Worm (Caenorhabditis elegans): Measurements from ENCODE around the gene clec-79.

Gene clec-79

DNA sequence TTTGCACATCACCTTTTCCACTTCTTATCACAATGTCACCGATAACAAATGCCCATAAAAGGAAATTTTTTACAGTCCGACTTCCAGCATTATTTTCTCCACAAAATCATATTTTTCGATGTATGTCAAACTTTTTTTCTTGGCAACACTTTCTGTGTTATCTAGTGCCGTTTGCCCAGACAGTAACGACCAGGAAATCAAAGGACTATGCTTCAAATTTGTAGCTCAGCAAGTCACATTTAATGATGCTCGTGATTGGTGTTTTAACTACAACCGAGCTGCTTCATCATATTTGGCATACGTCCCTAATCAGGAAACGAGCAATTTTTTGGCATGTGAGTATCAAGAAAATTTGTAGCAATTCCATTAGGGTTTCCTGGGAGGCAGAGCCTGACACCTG lies 9.7 kb upstream of the clec-79 start:
- TF ChIP-seq unc-39 (tag; optimal IDR thresholded peaks at IDR 0.05) (no peak), fos-1 (tag; optimal IDR thresholded peaks at IDR 0.05) (no peak), hmg-11 (tag; optimal IDR thresholded peaks at IDR 0.05) (no peak), elt-2 (tag; optimal IDR thresholded peaks at IDR 0.05) (peak; percentile 72), daf-12 (tag; optimal IDR thresholded peaks at IDR 0.05) (no peak), fkh-2 (tag; optimal IDR thresholded peaks at IDR 0.05) (no peak)

ce11 chrIV:3965013-3965412 lies 8.1 kb upstream of the clec-79 start, which contains the start of gene clec-76:
TSS of gene clec-76 (plus strand) at chrIV:3965246.
- TF ChIP-seq nhr-76 (tag; optimal IDR thresholded peaks at IDR 0.05) (no peak), pqm-1 (tag; optimal IDR thresholded peaks at IDR 0.05) (peak; percentile 25), elt-2 (tag; optimal IDR thresholded peaks at IDR 0.05) (peak; percentile 63)

ce11 chrIV:3977965-3978523 lies 4.9 kb downstream of the clec-79 start, which contains the start of gene srh-220:
TSS of gene srh-220 (minus strand) at chrIV:3978015.
- TF ChIP-seq hmg-11 (tag; optimal IDR thresholded peaks at IDR 0.05) (no peak), fkh-2 (tag; optimal IDR thresholded peaks at IDR 0.05) (no peak), tbx-2 (tag; optimal IDR thresholded peaks at IDR 0.05) (no peak), nfya-1 (tag; optimal IDR thresholded peaks at IDR 0.05; ENCODE audit: insufficient read depth) (no peak), fos-1 (tag; optimal IDR thresholded peaks at IDR 0.05) (no peak)

DNA sequence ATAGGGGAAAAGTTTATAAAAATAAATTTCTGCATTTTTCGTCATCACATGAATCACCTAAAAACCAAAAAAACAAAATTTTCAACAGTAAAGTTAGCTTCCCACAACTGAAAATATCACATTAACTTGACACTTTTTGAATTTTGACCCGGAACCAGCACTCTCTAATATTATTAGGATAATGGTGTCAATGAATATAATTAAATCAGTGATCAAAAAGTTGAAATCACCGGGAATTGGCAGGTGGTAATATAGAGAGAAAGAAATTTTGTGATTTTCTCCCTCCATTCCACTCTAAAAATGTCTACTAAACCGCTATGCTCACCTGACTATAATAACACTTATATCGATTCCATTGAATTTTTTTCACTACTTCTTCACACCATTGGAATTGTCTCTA lies 6.4 kb downstream of the clec-79 start, which contains the start of gene srh-222:
srh-222 (plus strand) TSS at position 301 of the 400 bp plus-strand sequence.
- TF ChIP-seq nhr-67 (tag; optimal IDR thresholded peaks at IDR 0.05) (no peak), ceh-28 (tag; optimal IDR thresholded peaks at IDR 0.05) (no peak), ZK546.5 (tag; optimal IDR thresholded peaks at IDR 0.05) (no peak), elt-3 (tag; optimal IDR thresholded peaks at IDR 0.05) (no peak), egl-5 (tag; optimal IDR thresholded peaks at IDR 0.05) (no peak), ceh-16 (tag; optimal IDR thresholded peaks at IDR 0.05) (no peak), pqm-1 (tag; optimal IDR thresholded peaks at IDR 0.05) (no peak), lin-39 (tag; optimal IDR thresholded peaks at IDR 0.05) (no peak), nhr-23 (tag; optimal IDR thresholded peaks at IDR 0.05) (no peak), nhr-12 (tag; optimal IDR thresholded peaks at IDR 0.05) (no peak), ztf-11 (tag; optimal IDR thresholded peaks at IDR 0.05) (no peak), aly-2 (tag; optimal IDR thresholded peaks at IDR 0.05) (no peak), pha-4 (tag; optimal IDR thresholded peaks at IDR 0.05) (no peak), lin-15B (tag; optimal IDR thresholded peaks at IDR 0.05) (no peak), elt-1 (tag; optimal IDR thresholded peaks at IDR 0.05) (no peak), nhr-43 (tag; optimal IDR thresholded peaks at IDR 0.05; ENCODE audit: poor library complexity, severe bottlenecking) (no peak), hmg-11 (tag; optimal IDR thresholded peaks at IDR 0.05) (no peak)

- TF ChIP-seq fkh-10 (GFP tag; optimal IDR thresholded peaks at IDR 0.05): no peak
- TF ChIP-seq hmg-11 (tag; optimal IDR thresholded peaks at IDR 0.05): no peak
- no peak for TF ChIP-seq ztf-11 (tag; optimal IDR thresholded peaks at IDR 0.05)
- no peak for TF ChIP-seq elt-1 (tag; optimal IDR thresholded peaks at IDR 0.05)
- no peak for TF ChIP-seq pqm-1 (tag; optimal IDR thresholded peaks at IDR 0.05)
- no peak for TF ChIP-seq nhr-76 (tag; optimal IDR thresholded peaks at IDR 0.05)
Observed at ce11 chrIV:3981601-3982000, 8.5 kb downstream of the clec-79 start, which contains the start of gene srh-223. TSS of gene srh-223 (plus strand) at chrIV:3981901.

- no peak for TF ChIP-seq mml-1 (tag; optimal IDR thresholded peaks at IDR 0.05)
- no peak for TF ChIP-seq lin-39 (tag; optimal IDR thresholded peaks at IDR 0.05)
- TF ChIP-seq fkh-10 (GFP tag; optimal IDR thresholded peaks at IDR 0.05): no peak
- no peak for TF ChIP-seq ztf-4 (tag; optimal IDR thresholded peaks at IDR 0.05)
- no peak for TF ChIP-seq nhr-25 (tag; optimal IDR thresholded peaks at IDR 0.05)
- no peak for TF ChIP-seq ceh-82 (tag; optimal IDR thresholded peaks at IDR 0.05)
- no peak for TF ChIP-seq unc-39 (tag; optimal IDR thresholded peaks at IDR 0.05)
- TF ChIP-seq nfya-1 (tag; optimal IDR thresholded peaks at IDR 0.05; ENCODE audit: insufficient read depth): no peak
- no peak for TF ChIP-seq fkh-2 (tag; optimal IDR thresholded peaks at IDR 0.05)
- TF ChIP-seq unc-62 (GFP tag; optimal IDR thresholded peaks at IDR 0.05): no peak
- no peak for TF ChIP-seq pqm-1 (tag; optimal IDR thresholded peaks at IDR 0.05)
- TF ChIP-seq pha-4 (tag; optimal IDR thresholded peaks at IDR 0.05): no peak
- no peak for TF ChIP-seq nhr-28 (tag; optimal IDR thresholded peaks at IDR 0.05)
Observed at ce11 chrIV:3988132-3988531, 15.0 kb downstream of the clec-79 start.

All from whole organism, L3 larva.